Fruit fly (Drosophila melanogaster): ENCODE data around the gene CG17294.

The CG17294 gene

DNA sequence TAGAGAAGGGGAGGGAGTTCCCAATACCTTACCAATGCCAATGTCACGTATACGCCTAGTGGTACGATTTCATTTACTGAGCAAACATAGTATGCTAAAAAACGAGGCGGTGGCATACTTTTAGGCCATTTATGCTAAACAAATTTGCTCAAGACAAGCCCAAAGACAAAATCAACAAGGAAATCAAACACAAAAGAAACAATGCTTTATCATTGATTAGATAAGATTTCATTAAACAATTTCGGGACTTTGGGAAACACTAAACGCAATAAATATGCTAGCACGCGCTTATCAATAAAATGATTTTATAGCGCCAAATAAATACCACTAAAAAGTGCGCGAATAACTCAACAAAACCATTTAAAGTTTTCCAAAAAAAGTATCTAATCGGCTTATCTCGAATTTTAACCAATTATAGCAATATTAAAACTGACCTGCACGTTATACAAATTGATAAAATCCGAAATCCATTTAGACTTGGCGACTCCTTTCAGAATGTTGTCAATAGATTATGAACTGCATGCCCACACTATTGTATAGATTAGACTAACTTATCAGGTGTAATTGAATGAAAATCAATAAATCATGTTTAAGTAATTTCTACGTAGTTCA, 26.2 kb upstream of the CG17294 start:
- TF ChIP-seq CG32006 (GFP tag; optimal IDR thresholded peaks at IDR 0.05) (no peak), vri (GFP tag; optimal IDR thresholded peaks at IDR 0.05) (peak; percentile 28), fkh (GFP tag; optimal IDR thresholded peaks at IDR 0.05) (peak; percentile 74)

dm6 chr2L:8351333-8351732, 25.5 kb upstream of the CG17294 start:
- TF ChIP-seq fd85E (GFP tag; optimal IDR thresholded peaks at IDR 0.05), result no peak
- TF ChIP-seq CG11294 (GFP tag; IDR thresholded peaks at IDR 0.05), result no peak
- no peak for TF ChIP-seq Eip78C (GFP tag)
- TF ChIP-seq Smox (GFP tag; optimal IDR thresholded peaks at IDR 0.05), result no peak
- no peak for TF ChIP-seq CG11902 (GFP tag; optimal IDR thresholded peaks at IDR 0.05)
- TF ChIP-seq svp (GFP tag), result peak; percentile 51
- peak; percentile 21 for TF ChIP-seq cyc (GFP tag; optimal IDR thresholded peaks at IDR 0.05)
- TF ChIP-seq CG6792 (GFP tag; optimal IDR thresholded peaks at IDR 0.05), result no peak
- no peak for TF ChIP-seq CG6163 (GFP tag; IDR thresholded peaks at IDR 0.05)
- TF ChIP-seq dsx (GFP tag; optimal IDR thresholded peaks at IDR 0.05; ENCODE audit: poor library complexity, severe bottlenecking), result no peak
- TF ChIP-seq OdsH (GFP tag; optimal IDR thresholded peaks at IDR 0.05), result no peak
- TF ChIP-seq fkh (GFP tag; optimal IDR thresholded peaks at IDR 0.05), result no peak
- no peak for TF ChIP-seq CG4318 (GFP tag; optimal IDR thresholded peaks at IDR 0.05)
- no peak for TF ChIP-seq Hr39 (GFP tag; optimal IDR thresholded peaks at IDR 0.05)
- TF ChIP-seq dac (GFP tag; optimal IDR thresholded peaks at IDR 0.05), result no peak
- no peak for TF ChIP-seq Sox15 (GFP tag; optimal IDR thresholded peaks at IDR 0.05)
- no peak for TF ChIP-seq esn (GFP tag; optimal IDR thresholded peaks at IDR 0.05)
- no peak for TF ChIP-seq net (GFP tag; optimal IDR thresholded peaks at IDR 0.05)
- no peak for TF ChIP-seq CG7368 (GFP tag; optimal IDR thresholded peaks at IDR 0.05)
- no peak for TF ChIP-seq achi (GFP tag; optimal IDR thresholded peaks at IDR 0.05)
- TF ChIP-seq spab (GFP tag; optimal IDR thresholded peaks at IDR 0.05), result no peak
- no peak for TF ChIP-seq CG31627 (GFP tag; optimal IDR thresholded peaks at IDR 0.05)
- no peak for TF ChIP-seq CG8632 (GFP tag; optimal IDR thresholded peaks at IDR 0.05)
- TF ChIP-seq CG3919 (GFP tag; optimal IDR thresholded peaks at IDR 0.05), result no peak
- TF ChIP-seq Met (GFP tag; optimal IDR thresholded peaks at IDR 0.05), result peak; percentile 31
- TF ChIP-seq topi (GFP tag; optimal IDR thresholded peaks at IDR 0.05), result peak; percentile 26

DNA sequence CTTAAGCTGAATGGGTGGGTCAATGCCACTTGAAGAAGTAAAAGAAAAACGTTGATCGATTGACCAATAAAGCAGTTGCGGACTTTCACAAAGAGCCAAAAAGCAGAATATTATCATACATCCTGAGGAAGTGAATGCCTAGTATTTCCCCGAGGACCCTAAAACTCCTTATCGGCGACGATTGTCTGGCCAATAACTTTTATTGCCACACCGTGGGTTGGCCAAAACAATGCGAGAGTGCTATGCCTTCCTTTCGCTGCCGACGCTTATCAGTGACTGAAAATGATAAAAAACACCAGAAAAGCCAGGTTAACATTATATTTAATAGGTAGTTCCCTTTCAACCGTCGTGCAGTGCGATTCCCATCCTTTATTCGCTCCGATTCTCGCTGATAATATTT, 25.0 kb upstream of the CG17294 start, which contains the start of gene Mur29B:
TSS of gene Mur29B (plus strand) at position 324 of the 400 bp plus-strand sequence.
- TF ChIP-seq vri (GFP tag; optimal IDR thresholded peaks at IDR 0.05) (peak; percentile 50), cyc (GFP tag; optimal IDR thresholded peaks at IDR 0.05) (no peak)

- no peak for TF ChIP-seq lz (GFP tag; optimal IDR thresholded peaks at IDR 0.05)
- no peak for TF ChIP-seq CG34406 (GFP tag; optimal IDR thresholded peaks at IDR 0.05)
- no peak for TF ChIP-seq Eip93F (GFP tag; optimal IDR thresholded peaks at IDR 0.05)
- no peak for TF ChIP-seq Sox15 (GFP tag; optimal IDR thresholded peaks at IDR 0.05)
- TF ChIP-seq Met (GFP tag; optimal IDR thresholded peaks at IDR 0.05), result no peak
- TF ChIP-seq CG11762 (GFP tag; optimal IDR thresholded peaks at IDR 0.05; ENCODE audit: insufficient read depth), result no peak
- no peak for TF ChIP-seq pdm3 (GFP tag; optimal IDR thresholded peaks at IDR 0.05)
- no peak for TF ChIP-seq Hr39 (GFP tag; optimal IDR thresholded peaks at IDR 0.05)
- no peak for TF ChIP-seq Smox (GFP tag; optimal IDR thresholded peaks at IDR 0.05)
- no peak for TF ChIP-seq Gug (GFP tag; IDR thresholded peaks at IDR 0.05)
- TF ChIP-seq CG6854 (GFP tag; optimal IDR thresholded peaks at IDR 0.05), result no peak
- no peak for TF ChIP-seq CG8632 (GFP tag; optimal IDR thresholded peaks at IDR 0.05)
- no peak for TF ChIP-seq CG6808 (GFP tag; optimal IDR thresholded peaks at IDR 0.05)
- TF ChIP-seq dac (GFP tag; optimal IDR thresholded peaks at IDR 0.05), result no peak
- no peak for TF ChIP-seq CG31627 (GFP tag; optimal IDR thresholded peaks at IDR 0.05)
- no peak for TF ChIP-seq fd85E (GFP tag; optimal IDR thresholded peaks at IDR 0.05)
- no peak for TF ChIP-seq svp (GFP tag)
These were observed 21.4 kb upstream of the CG17294 start for dm6 chr2L:8355419-8355818.

All from whole organism, prepupa.